Fruit fly (Drosophila melanogaster): ENCODE results near the gene wb.
A peak's percentile ranks its signal among the peaks of the same experiment; 100 is the strongest.

wb gene

dm6 chr2L:14351441-14352127 lies 88.8 kb downstream of the wb start, which contains the start of gene CG43052:
Gene CG43052, plus strand, starts transcription at chr2L:14352077.
- TF ChIP-seq CG8478 (optimal IDR thresholded peaks at IDR 0.05) = no peak
- no peak for TF ChIP-seq CTCF (optimal IDR thresholded peaks at IDR 0.05)

- no peak for TF ChIP-seq CG8478 (optimal IDR thresholded peaks at IDR 0.05)
- peak; percentile 85 to 90 for TF ChIP-seq CTCF (optimal IDR thresholded peaks at IDR 0.05)
These were observed 92.4 kb downstream of the wb start, which contains the start of gene Rab14 for dm6 chr2L:14355033-14355851. Gene Rab14, plus strand, starts transcription at chr2L:14355145.

- TF ChIP-seq CTCF (optimal IDR thresholded peaks at IDR 0.05) = no peak
- TF ChIP-seq CG8478 (optimal IDR thresholded peaks at IDR 0.05) = no peak
These were observed 93.0 kb downstream of the wb start for dm6 chr2L:14355852-14356174.

dm6 chr2L:14356279-14356678 lies 93.5 kb downstream of the wb start:
- TF ChIP-seq CTCF (optimal IDR thresholded peaks at IDR 0.05) (no peak), CG8478 (optimal IDR thresholded peaks at IDR 0.05) (no peak)

dm6 chr2L:14356793-14357372 lies 94.1 kb downstream of the wb start:
- TF ChIP-seq CG8478 (optimal IDR thresholded peaks at IDR 0.05) (no peak), CTCF (optimal IDR thresholded peaks at IDR 0.05) (no peak)

dm6 chr2L:14358780-14359462 lies 96.1 kb downstream of the wb start, which contains the start of gene Pgant35A:
Gene Pgant35A, plus strand, starts transcription at chr2L:14359252.
- TF ChIP-seq CG8478 (optimal IDR thresholded peaks at IDR 0.05) (no peak), CTCF (optimal IDR thresholded peaks at IDR 0.05) (peak; percentile 4 to 33)

dm6 chr2L:14361281-14361680 lies 98.5 kb downstream of the wb start:
- TF ChIP-seq CG8478 (optimal IDR thresholded peaks at IDR 0.05) (no peak), CTCF (optimal IDR thresholded peaks at IDR 0.05) (no peak)

- no peak for TF ChIP-seq CG8478 (optimal IDR thresholded peaks at IDR 0.05)
- TF ChIP-seq CTCF (optimal IDR thresholded peaks at IDR 0.05) = no peak
These were observed 98.9 kb downstream of the wb start, which contains the start of gene spel1 for dm6 chr2L:14361736-14362180. Gene spel1, plus strand, starts transcription at chr2L:14362069.

dm6 chr2L:14366590-14367273 lies 103.9 kb downstream of the wb start:
- TF ChIP-seq CTCF (optimal IDR thresholded peaks at IDR 0.05) (no peak), CG8478 (optimal IDR thresholded peaks at IDR 0.05) (no peak)

dm6 chr2L:14367274-14367669 lies 104.4 kb downstream of the wb start:
- TF ChIP-seq CG8478 (optimal IDR thresholded peaks at IDR 0.05) (no peak), CTCF (optimal IDR thresholded peaks at IDR 0.05) (no peak)

dm6 chr2L:14368833-14369232 lies 106.0 kb downstream of the wb start:
- TF ChIP-seq CTCF (optimal IDR thresholded peaks at IDR 0.05) (no peak), CG8478 (optimal IDR thresholded peaks at IDR 0.05) (no peak)

dm6 chr2L:14369933-14370776 lies 107.3 kb downstream of the wb start:
- TF ChIP-seq CG8478 (optimal IDR thresholded peaks at IDR 0.05) (no peak), CTCF (optimal IDR thresholded peaks at IDR 0.05) (no peak)

- TF ChIP-seq CG8478 (optimal IDR thresholded peaks at IDR 0.05) (no peak), CTCF (optimal IDR thresholded peaks at IDR 0.05) (no peak)
These were observed 107.9 kb downstream of the wb start for dm6 chr2L:14370777-14371096.

- no peak for TF ChIP-seq CTCF (optimal IDR thresholded peaks at IDR 0.05)
- TF ChIP-seq CG8478 (optimal IDR thresholded peaks at IDR 0.05) = no peak
These were observed 109.5 kb downstream of the wb start for dm6 chr2L:14372254-14372717.
